Worm (Caenorhabditis elegans) whole organism, late embryonic: ENCODE measurements around the gene rps-4.

Experiments
- F13H6.1 ChIP-seq: sonication (generic microtip); optimal IDR thresholded peaks from 2 replicates; lab custom pipeline; 2016; ENCODE audit warnings: missing genetic modification characterization, missing compliant biosample characterization
- Y22D7AL.16 ChIP-seq: sonication (generic microtip); optimal IDR thresholded peaks from 2 replicates; lab custom pipeline; 2016; ENCODE audit warnings: missing genetic modification characterization, missing compliant biosample characterization
- ahr-1 ChIP-seq: sonication (generic microtip); optimal IDR thresholded peaks from 2 replicates; lab custom pipeline; 2016; ENCODE audit warnings: missing genetic modification characterization, missing compliant biosample characterization
- ceh-2 ChIP-seq: sonication (generic microtip); optimal IDR thresholded peaks from 2 replicates; lab custom pipeline; 2016; ENCODE audit warnings: missing genotype, missing genetic modification characterization, missing compliant biosample characterization
- ceh-24 ChIP-seq: sonication (generic microtip); optimal IDR thresholded peaks from 2 replicates; lab custom pipeline; 2016; ENCODE audit warnings: mild to moderate bottlenecking, missing genetic modification characterization, missing compliant biosample characterization
- elt-2 ChIP-seq: sonication (generic microtip); optimal IDR thresholded peaks from 2 replicates; lab custom pipeline; 2016; ENCODE audit warnings: missing genetic modification reagents, missing genetic modification characterization, missing compliant biosample characterization
- elt-4 ChIP-seq: sonication (generic microtip); optimal IDR thresholded peaks from 2 replicates; lab custom pipeline; 2016; ENCODE audit warnings: missing genetic modification characterization, missing compliant biosample characterization
- eyg-1 ChIP-seq: sonication (generic microtip); optimal IDR thresholded peaks from 2 replicates; lab custom pipeline; 2016; ENCODE audit warnings: missing genotype, missing genetic modification characterization, missing compliant biosample characterization
- gmeb-2 ChIP-seq: sonication (generic microtip); optimal IDR thresholded peaks from 2 replicates; lab custom pipeline; 2016; ENCODE audit warnings: missing genetic modification characterization, inconsistent platforms, missing compliant biosample characterization
- lim-6 ChIP-seq: sonication (generic microtip); optimal IDR thresholded peaks from 2 replicates; lab custom pipeline; 2016; ENCODE audit warnings: missing genetic modification characterization, missing compliant biosample characterization
- lin-11 ChIP-seq: fragments of 200-800 bp; sonication (Bioruptor generic); optimal IDR thresholded peaks from 2 replicates; lab custom pipeline; 2018; ENCODE audit warnings: mild to moderate bottlenecking, missing genetic modification characterization, missing compliant biosample characterization
- pha-4 ChIP-seq: fragments of 150-350 bp; optimal IDR thresholded peaks from 2 replicates; lab custom pipeline; 2018; ENCODE audit warnings: missing biosample characterization, missing genetic modification reagents, missing genetic modification characterization
- unc-3 ChIP-seq, 2 experiments: fragments of 200-800 bp in 1 of 2; sonication (Bioruptor generic) in 1 of 2; sonication (generic microtip) in 1 of 2; conservative IDR thresholded peaks in 1 of 2; optimal IDR thresholded peaks in 1 of 2; 2 replicates each; pipeline versions ENCODE4 v1.3.6 to Lab custom; 2016 to 2022; ENCODE audit warnings: missing compliant biosample characterization in 2 of 2, missing genetic modification characterization in 2 of 2, missing genetic modification reagents in 1 of 2
- unc-55 ChIP-seq: sonication (generic microtip); optimal IDR thresholded peaks from 2 replicates; lab custom pipeline; 2017; ENCODE audit warnings: missing biosample characterization, missing genetic modification reagents, missing genetic modification characterization

DNA sequence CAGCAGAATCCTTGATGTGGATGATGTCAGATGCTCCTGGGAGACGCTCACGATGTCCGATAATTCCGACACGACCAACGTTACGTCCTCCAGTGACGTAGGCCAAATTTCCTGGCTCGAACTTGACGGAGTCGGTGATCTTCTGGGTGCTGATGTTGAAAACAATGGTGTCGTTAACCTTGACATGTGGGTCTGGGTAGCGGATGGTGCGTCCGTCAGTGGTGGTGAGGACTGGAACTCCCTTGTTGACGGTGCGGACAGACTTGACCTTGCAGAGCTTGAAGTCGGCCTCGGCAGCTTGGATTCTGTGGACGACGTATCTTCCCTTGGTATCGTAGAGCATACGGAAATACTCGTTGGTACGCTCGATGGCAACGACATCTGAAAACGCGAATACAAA, 506 bp downstream of the rps-4 start:
- TF ChIP-seq ceh-2 (tag; lab: Kevin White, UChicago), result no peak
- TF ChIP-seq lin-11, result no peak
- no peak for TF ChIP-seq pha-4
- TF ChIP-seq Y22D7AL.16 (tag; lab: Kevin White, UChicago), result no peak
- no peak for TF ChIP-seq F13H6.1 (tag; lab: Kevin White, UChicago)
- no peak for TF ChIP-seq ahr-1 (tag; lab: Kevin White, UChicago)
- TF ChIP-seq unc-55 (GFP tag; lab: Kevin White, UChicago), result no peak
- TF ChIP-seq elt-4 (tag; lab: Kevin White, UChicago), result no peak
- TF ChIP-seq elt-2 (tag; lab: Kevin White, UChicago), result no peak
- no peak for TF ChIP-seq eyg-1
- TF ChIP-seq ceh-24, result no peak
- TF ChIP-seq gmeb-2 (tag; lab: Kevin White, UChicago), result no peak
- TF ChIP-seq lim-6 (tag; lab: Kevin White, UChicago), result no peak
- no peak for TF ChIP-seq unc-3 (GFP tag; conservative IDR thresholded peaks at IDR 0.05; lab: Robert Waterston, UW)
- no peak for TF ChIP-seq unc-3 (tag; optimal IDR thresholded peaks at IDR 0.05; lab: Kevin White, UChicago)
